Fruit fly (Drosophila melanogaster) S2 (cell line): ENCODE measurements around the gene Jhbp7.

Experiments
- CG8478 ChIP-seq: fragments of >200 bp; optimal IDR thresholded peaks from 2 replicates; lab custom pipeline; 2018
- CTCF ChIP-seq, 2 experiments: fragments of >200 bp; optimal IDR thresholded peaks; 2 replicates each; lab custom pipeline; 2018

Gene Jhbp7

DNA sequence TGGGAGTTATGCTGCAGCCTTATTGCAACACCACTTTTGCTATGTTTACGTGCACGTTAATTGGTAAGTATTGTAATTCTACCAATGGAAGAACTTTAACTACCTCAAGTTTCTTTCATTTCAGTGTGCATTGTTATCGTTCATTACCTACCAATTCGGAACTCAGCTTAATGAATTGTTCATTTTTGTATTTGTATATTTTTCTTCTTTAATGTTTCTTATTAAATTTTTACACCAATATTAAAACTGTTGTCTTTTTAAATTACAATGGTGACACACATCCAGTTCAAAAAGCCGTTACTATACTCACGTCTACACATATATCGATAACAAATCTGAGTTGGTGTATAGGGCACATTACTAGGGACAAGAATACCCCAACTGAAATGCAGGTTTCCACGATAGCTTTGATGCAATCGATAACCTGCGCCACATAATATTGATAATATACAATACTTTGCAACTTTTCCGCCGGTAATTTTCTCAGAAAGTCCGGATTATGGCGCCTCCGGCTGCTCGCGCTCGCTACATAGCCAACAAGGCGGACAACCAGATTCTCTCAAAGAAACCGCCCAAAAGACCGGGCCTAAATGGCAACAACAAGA is 16.1 kb upstream of the Jhbp7 start, which contains the start of gene Alg9:
Alg9 (plus strand) TSS at position 387 of the 605 bp plus-strand sequence.
- TF ChIP-seq CTCF (optimal IDR thresholded peaks at IDR 0.05; lab: Kevin White, UChicago) (peak in 1 of 2 experiments; percentile 2), CG8478 (lab: Kevin White, UChicago) (no peak)

- TF ChIP-seq CG8478 (lab: Kevin White, UChicago) (no peak), CTCF (optimal IDR thresholded peaks at IDR 0.05; lab: Kevin White, UChicago) (no peak)
Measured at dm6 chr3R:25225483-25225882, 11.9 kb upstream of the Jhbp7 start.

- TF ChIP-seq CTCF (optimal IDR thresholded peaks at IDR 0.05; lab: Kevin White, UChicago) (no peak), CG8478 (lab: Kevin White, UChicago) (no peak)
Measured at dm6 chr3R:25232271-25232989, 5.0 kb upstream of the Jhbp7 start, which contains the start of gene Cad96Cb. Cad96Cb (minus strand) TSS chr3R:25232321.

dm6 chr3R:25235362-25235761 is 2.1 kb upstream of the Jhbp7 start, which contains the start of gene Sil1:
Sil1 (minus strand) TSS chr3R:25235529.
- TF ChIP-seq CTCF (optimal IDR thresholded peaks at IDR 0.05; lab: Kevin White, UChicago) (peak in 1 of 2 experiments; percentile 8), CG8478 (lab: Kevin White, UChicago) (no peak)

dm6 chr3R:25236121-25236520 is 1.3 kb upstream of the Jhbp7 start:
- no peak for TF ChIP-seq CG8478 (lab: Kevin White, UChicago)
- no peak for TF ChIP-seq CTCF (optimal IDR thresholded peaks at IDR 0.05; lab: Kevin White, UChicago)

DNA sequence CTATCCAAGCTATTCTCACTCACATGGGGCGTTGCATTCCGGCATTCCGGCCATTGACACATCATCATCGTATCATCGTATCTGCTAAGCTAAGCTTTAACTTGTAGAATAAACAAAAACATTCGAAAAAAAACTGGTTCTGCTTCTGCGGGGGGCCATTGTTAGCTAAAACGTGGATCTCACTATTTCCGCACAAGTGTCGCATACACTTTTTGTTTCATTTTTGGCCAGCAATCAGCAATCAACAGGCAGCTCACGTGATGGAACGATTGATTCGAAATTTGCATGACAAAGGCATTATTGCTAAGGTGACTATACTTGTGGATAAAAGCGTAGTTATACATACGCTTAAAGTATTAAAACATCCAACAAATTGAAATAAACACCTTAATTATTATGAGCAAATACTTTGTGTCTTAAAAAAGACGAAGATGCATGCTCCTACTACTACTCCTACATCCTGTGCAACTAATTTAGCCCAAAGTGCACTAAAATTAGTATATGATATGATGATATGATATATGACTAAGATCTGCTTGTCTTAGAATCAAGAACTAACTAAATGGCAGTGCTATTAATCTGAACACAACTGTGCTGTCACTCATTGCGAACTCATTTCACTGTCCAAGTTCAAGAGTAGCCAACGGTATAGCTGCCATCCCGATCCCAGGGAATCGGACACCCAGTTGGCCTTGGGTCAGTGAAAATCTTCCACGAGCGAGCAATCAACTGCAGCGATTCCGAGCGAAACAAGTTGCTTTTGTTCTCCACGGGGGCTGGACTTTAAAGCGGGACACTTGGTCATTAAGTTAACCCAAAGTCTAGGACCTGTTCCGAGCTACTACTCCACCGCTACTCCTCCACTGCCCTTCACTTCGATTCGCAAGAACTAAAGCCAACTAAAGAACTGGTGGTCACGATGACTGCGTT is 1.6 kb downstream of the Jhbp7 start:
- no peak for TF ChIP-seq CTCF (optimal IDR thresholded peaks at IDR 0.05; lab: Kevin White, UChicago)
- no peak for TF ChIP-seq CG8478 (lab: Kevin White, UChicago)

dm6 chr3R:25239880-25240279 is 2.5 kb downstream of the Jhbp7 start, which contains the start of gene to:
to (plus strand) TSS chr3R:25240180.
- no peak for TF ChIP-seq CG8478 (lab: Kevin White, UChicago)
- no peak for TF ChIP-seq CTCF (optimal IDR thresholded peaks at IDR 0.05; lab: Kevin White, UChicago)

- TF ChIP-seq CTCF (optimal IDR thresholded peaks at IDR 0.05; lab: Kevin White, UChicago) (no peak), CG8478 (lab: Kevin White, UChicago) (no peak)
Measured at dm6 chr3R:25241507-25242070, 4.2 kb downstream of the Jhbp7 start, which contains the start of gene CG11854. CG11854 (plus strand) TSS chr3R:25242020.

dm6 chr3R:25245052-25245813 is 7.8 kb downstream of the Jhbp7 start, which contains the start of gene bam:
bam (minus strand) TSS chr3R:25245109.
- TF ChIP-seq CG8478 (lab: Kevin White, UChicago) = no peak
- peak; percentile 34 to 61 for TF ChIP-seq CTCF (optimal IDR thresholded peaks at IDR 0.05; lab: Kevin White, UChicago)

DNA sequence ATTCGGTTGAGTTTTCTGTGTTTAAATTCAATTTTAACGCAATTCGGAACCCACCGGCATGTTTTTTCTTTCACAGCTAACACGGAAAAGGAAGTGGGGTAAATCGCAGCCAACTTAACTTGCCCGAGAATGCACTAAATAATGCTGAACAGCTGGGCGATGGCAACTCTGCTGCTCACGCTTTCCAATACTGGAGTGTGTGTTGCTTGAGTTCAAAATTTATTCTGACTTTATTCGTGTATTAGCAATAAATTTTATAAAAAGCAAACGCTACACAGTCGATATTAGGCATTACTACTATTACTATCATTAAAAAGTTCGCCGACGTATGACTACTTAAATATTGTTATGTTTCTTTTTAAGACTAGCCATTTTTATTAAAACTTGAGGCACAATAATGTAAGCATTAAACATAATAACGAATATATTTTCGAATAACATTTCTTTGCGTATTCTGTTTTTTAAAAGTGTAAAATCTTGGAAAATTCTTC is 10.0 kb downstream of the Jhbp7 start, which contains the start of the genes RpS27 and Nup37:
RpS27 (minus strand) TSS at position 136 of the 491 bp plus-strand sequence.
Nup37 (plus strand) TSS at position 280 of the 491 bp plus-strand sequence.
- TF ChIP-seq CG8478 (lab: Kevin White, UChicago) (no peak), CTCF (optimal IDR thresholded peaks at IDR 0.05; lab: Kevin White, UChicago) (peak in 1 of 2 experiments; percentile 31)

- TF ChIP-seq CTCF (optimal IDR thresholded peaks at IDR 0.05; lab: Kevin White, UChicago) (peak; percentile 8 to 30), CG8478 (lab: Kevin White, UChicago) (no peak)
Measured at dm6 chr3R:25249145-25250141, 12.0 kb downstream of the Jhbp7 start, which contains the start of gene Nup358. Nup358 (plus strand) TSS chr3R:25249348.
